Worm (Caenorhabditis elegans) whole organism, L4 larva: ENCODE data around the gene F16G10.9.

Source experiments
- mxl-2 ChIP-seq: fragments of 200-800 bp; sonication (Bioruptor generic); conservative IDR thresholded peaks from 2 replicates; pipeline ENCODE4 v1.3.6; 2022; ENCODE audit warnings: missing genetic modification reagents, missing genetic modification characterization, missing compliant biosample characterization
- nhr-11 ChIP-seq: fragments of 150-350 bp; optimal IDR thresholded peaks from 2 replicates; lab custom pipeline; 2014; ENCODE audit warnings: missing biosample characterization, missing genetic modification characterization
- nhr-237 ChIP-seq: sonication (generic microtip); optimal IDR thresholded peaks from 2 replicates; lab custom pipeline; 2017; ENCODE audit warnings: missing biosample characterization, missing genetic modification characterization
- nhr-77 ChIP-seq: fragments of 150-350 bp; optimal IDR thresholded peaks from 2 replicates; lab custom pipeline; 2014; ENCODE audit warnings: missing biosample characterization, missing genetic modification characterization
- pha-4 ChIP-seq, 2 experiments: fragments of 150-350 bp in 1 of 2; fragments of 200-800 bp in 1 of 2; sonication (Bioruptor generic) in 1 of 2; IDR thresholded peaks in 1 of 2; optimal IDR thresholded peaks in 1 of 2; 2 replicates each; pipeline versions ENCODE4 v1.3.6 to Lab custom; 2014 to 2022; ENCODE audit warnings: missing genetic modification characterization in 2 of 2, missing genetic modification reagents in 2 of 2, missing biosample characterization in 1 of 2, missing compliant biosample characterization in 1 of 2
- skn-1 ChIP-seq: fragments of 150-350 bp; optimal IDR thresholded peaks from 2 replicates; lab custom pipeline; 2014; ENCODE audit warnings: missing biosample characterization, missing genetic modification characterization
- tag-97 ChIP-seq: fragments of 200-800 bp; sonication (Bioruptor generic); IDR thresholded peaks from 2 replicates; pipeline ENCODE4 v1.3.6; 2022; ENCODE audit warnings: missing genetic modification characterization, missing compliant biosample characterization
- zfp-3 ChIP-seq: fragments of 200-800 bp; sonication (Bioruptor generic); conservative IDR thresholded peaks from 2 replicates; pipeline ENCODE4 v1.3.6; 2022; ENCODE audit warnings: missing genetic modification reagents, missing genetic modification characterization, missing compliant biosample characterization

ce11 chrII:2336177-2336576 is 49.2 kb downstream of the F16G10.9 start:
- TF ChIP-seq skn-1 (tag; lab: Kevin White, UChicago): no peak
- TF ChIP-seq mxl-2 (GFP tag; lab: Robert Waterston, UW): no peak
- TF ChIP-seq pha-4 (GFP tag; IDR thresholded peaks at IDR 0.05; lab: Robert Waterston, UW): no peak
- no peak for TF ChIP-seq pha-4 (tag; optimal IDR thresholded peaks at IDR 0.05; lab: Kevin White, UChicago)
- TF ChIP-seq nhr-237: no peak
- no peak for TF ChIP-seq nhr-77
- no peak for TF ChIP-seq zfp-3 (GFP tag; lab: Robert Waterston, UW)
- TF ChIP-seq tag-97: no peak
- no peak for TF ChIP-seq nhr-11 (tag; lab: Kevin White, UChicago)
